Worm (Caenorhabditis elegans) whole organism, mixed stage, embryonic: ENCODE measurements around the gene Y82E9BL.19.

ENCODE experiments used
- bed-3 ChIP-seq: fragments of 200-800 bp; sonication (Bioruptor generic); optimal IDR thresholded peaks from 3 replicates; lab custom pipeline; 2018; ENCODE audit warnings: mild to moderate bottlenecking, missing genetic modification characterization, moderate library complexity, missing compliant biosample characterization
- drap-1 ChIP-seq: fragments of 200-800 bp; sonication (Bioruptor generic); optimal IDR thresholded peaks from 3 replicates; lab custom pipeline; 2018; ENCODE audit warnings: mild to moderate bottlenecking, missing genetic modification characterization, missing compliant biosample characterization
- elt-1 ChIP-seq: sonication (generic microtip); optimal IDR thresholded peaks from 2 replicates; lab custom pipeline; 2017; ENCODE audit warnings: missing genetic modification characterization, mild to moderate bottlenecking, missing compliant biosample characterization, antibody characterized with exemption, moderate library complexity, borderline replicate concordance; ENCODE audit not compliant: insufficient read depth
- lin-13 ChIP-seq: fragments of 150-350 bp; optimal IDR thresholded peaks from 2 replicates; lab custom pipeline; 2014; ENCODE audit warnings: missing biosample characterization, missing genetic modification characterization
- nhr-76 ChIP-seq: sonication (generic microtip); optimal IDR thresholded peaks from 2 replicates; lab custom pipeline; 2017; ENCODE audit warnings: missing biosample characterization, missing genetic modification characterization
- pha-4 ChIP-seq: fragments of 150-350 bp; optimal IDR thresholded peaks from 2 replicates; lab custom pipeline; 2018; ENCODE audit warnings: missing biosample characterization, missing genetic modification reagents, missing genetic modification characterization
- snpc-4 ChIP-seq: fragments of 150-350 bp; optimal IDR thresholded peaks from 2 replicates; lab custom pipeline; 2014; ENCODE audit warnings: missing biosample characterization, missing genetic modification characterization
- unc-62 ChIP-seq: fragments of 150-350 bp; optimal IDR thresholded peaks from 2 replicates; lab custom pipeline; 2014; ENCODE audit warnings: missing biosample characterization, missing genetic modification reagents, missing genetic modification characterization

- TF ChIP-seq unc-62: no peak
- TF ChIP-seq drap-1 (GFP tag; lab: Kevin White, UChicago): no peak
- no peak for TF ChIP-seq pha-4 (tag; lab: Kevin White, UChicago)
- TF ChIP-seq lin-13 (tag; lab: Kevin White, UChicago): no peak
- no peak for TF ChIP-seq bed-3 (GFP tag; lab: Kevin White, UChicago)
- no peak for TF ChIP-seq snpc-4 (tag; lab: Kevin White, UChicago)
- no peak for TF ChIP-seq nhr-76 (tag; lab: Kevin White, UChicago)
- TF ChIP-seq elt-1 (tag; lab: Kevin White, UChicago): no peak
Observed at ce11 chrIII:1347003-1347402, 15.2 kb downstream of the Y82E9BL.19 start.
